Worm (Caenorhabditis elegans): ENCODE results near the gene lev-9.

lev-9 gene

DNA sequence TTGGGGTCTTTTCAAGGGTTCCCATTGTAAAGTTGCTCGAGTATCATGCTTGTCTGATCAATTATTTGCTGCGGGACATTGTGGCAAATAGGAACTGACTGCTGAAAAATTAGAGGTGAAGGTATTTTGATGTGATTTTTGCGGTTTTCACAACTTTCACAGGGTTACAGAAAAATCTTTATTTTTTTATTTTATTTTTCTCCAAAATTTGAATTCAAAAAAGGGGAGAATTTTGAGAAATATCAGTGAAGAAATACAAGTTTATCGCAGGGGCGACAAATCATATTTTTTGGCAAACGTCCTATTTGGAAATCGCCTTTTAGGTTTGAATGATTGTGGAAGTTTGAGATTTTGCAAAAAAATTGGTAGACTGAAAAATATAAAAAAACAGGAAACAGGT is at the start of gene lev-9:
Gene lev-9, minus strand, starts transcription at position 101 of the 400 bp plus-strand sequence.
- TF ChIP-seq aly-2 (tag; optimal IDR thresholded peaks at IDR 0.05), result no peak
- TF ChIP-seq vab-15 (tag; optimal IDR thresholded peaks at IDR 0.05), result no peak
- no peak for TF ChIP-seq nhr-12 (tag; optimal IDR thresholded peaks at IDR 0.05)
- no peak for TF ChIP-seq lir-3 (tag; optimal IDR thresholded peaks at IDR 0.05; ENCODE audit: poor library complexity)
- no peak for TF ChIP-seq unc-62 (GFP tag; optimal IDR thresholded peaks at IDR 0.05)
- TF ChIP-seq elt-3 (tag; optimal IDR thresholded peaks at IDR 0.05), result no peak
- TF ChIP-seq xbp-1 (tag; optimal IDR thresholded peaks at IDR 0.05), result no peak
- no peak for TF ChIP-seq mdl-1 (tag; optimal IDR thresholded peaks at IDR 0.05)
- no peak for TF ChIP-seq dpl-1 (GFP tag; optimal IDR thresholded peaks at IDR 0.05)
- TF ChIP-seq ces-1 (GFP tag; optimal IDR thresholded peaks at IDR 0.05), result no peak
- TF ChIP-seq lin-39 (tag; optimal IDR thresholded peaks at IDR 0.05), result no peak
- TF ChIP-seq lin-13 (GFP tag; optimal IDR thresholded peaks at IDR 0.05), result no peak
- no peak for TF ChIP-seq lsy-2 (tag; optimal IDR thresholded peaks at IDR 0.05)
- TF ChIP-seq F16B12.6 (tag; optimal IDR thresholded peaks at IDR 0.05), result no peak
- TF ChIP-seq nhr-47 (tag; optimal IDR thresholded peaks at IDR 0.05), result no peak
- TF ChIP-seq ceh-88 (GFP tag; IDR thresholded peaks at IDR 0.05), result no peak
- no peak for TF ChIP-seq unc-130 (tag; optimal IDR thresholded peaks at IDR 0.05)

DNA sequence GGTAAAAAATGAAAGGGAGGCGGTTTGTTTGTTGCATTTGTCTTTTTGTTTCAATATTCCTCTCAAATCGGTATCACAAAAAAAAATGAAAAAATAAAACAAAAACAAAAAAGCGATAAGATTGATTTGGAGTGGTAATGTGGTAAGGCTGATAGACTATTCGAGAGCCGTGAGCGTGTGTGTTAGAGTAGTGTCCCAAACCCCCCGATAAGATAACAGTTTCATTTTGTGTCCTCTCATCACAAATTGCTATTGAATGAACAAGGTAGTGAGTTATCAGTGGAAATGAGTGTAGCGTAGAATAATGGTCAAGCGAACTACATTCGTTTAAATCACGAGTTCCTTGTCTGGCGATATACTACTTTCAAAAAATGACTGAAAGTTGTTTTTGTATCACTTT is 46.9 kb upstream of the lev-9 start:
- TF ChIP-seq hpl-2 (GFP tag; optimal IDR thresholded peaks at IDR 0.05) (no peak), mep-1 (tag; optimal IDR thresholded peaks at IDR 0.05) (no peak), ces-1 (GFP tag; optimal IDR thresholded peaks at IDR 0.05) (no peak), ama-1 (optimal IDR thresholded peaks at IDR 0.05) (no peak), nhr-90 (tag; optimal IDR thresholded peaks at IDR 0.05; ENCODE audit: poor library complexity) (peak; percentile 38), nhr-20 (tag; optimal IDR thresholded peaks at IDR 0.05) (peak; percentile 41), mef-2 (tag; optimal IDR thresholded peaks at IDR 0.05) (no peak), blmp-1 (tag; optimal IDR thresholded peaks at IDR 0.05) (no peak), xbp-1 (tag; optimal IDR thresholded peaks at IDR 0.05) (no peak), nhr-71 (tag; optimal IDR thresholded peaks at IDR 0.05) (peak; percentile 15), elt-2 (tag; optimal IDR thresholded peaks at IDR 0.05) (peak; percentile 95), tlp-1 (tag; optimal IDR thresholded peaks at IDR 0.05) (peak; percentile 15), ztf-4 (tag; optimal IDR thresholded peaks at IDR 0.05) (no peak), efl-1 (optimal IDR thresholded peaks at IDR 0.05) (no peak), efl-1 (GFP tag; optimal IDR thresholded peaks at IDR 0.05 in 1 of 2) (peak in 1 of 2 experiments; percentile 38), tbx-2 (tag; optimal IDR thresholded peaks at IDR 0.05) (no peak), nhr-84 (tag; optimal IDR thresholded peaks at IDR 0.05) (no peak), lin-35 (GFP tag; optimal IDR thresholded peaks at IDR 0.05) (peak in 1 of 2 experiments; percentile 45), snu-23 (GFP tag; optimal IDR thresholded peaks at IDR 0.05) (no peak), pqm-1 (tag; optimal IDR thresholded peaks at IDR 0.05) (peak; percentile 20), ceh-8 (GFP tag; optimal IDR thresholded peaks at IDR 0.05) (no peak), mab-9 (GFP tag; IDR thresholded peaks at IDR 0.05) (no peak)

DNA sequence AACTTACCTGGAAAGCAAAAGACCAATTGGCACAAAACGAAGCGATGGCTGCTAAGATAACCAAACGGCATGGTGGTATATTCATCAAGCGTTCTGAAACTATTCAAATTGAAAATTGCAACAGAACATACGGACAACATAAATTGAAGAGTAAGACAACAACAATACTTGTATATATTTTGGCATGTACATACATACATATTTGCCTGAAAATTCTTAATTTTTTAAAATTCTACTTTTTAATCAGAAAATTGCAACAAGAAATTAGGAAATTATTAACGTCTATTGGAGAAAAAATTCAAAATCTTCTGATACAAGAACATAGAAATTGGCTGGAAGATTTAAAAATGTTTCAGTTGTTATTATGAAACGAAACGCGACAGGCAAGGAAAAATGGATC is 46.4 kb upstream of the lev-9 start, which contains the start of gene C03B1.13:
Gene C03B1.13, minus strand, starts transcription at position 101 of the 400 bp plus-strand sequence.
- TF ChIP-seq zip-4 (GFP tag; optimal IDR thresholded peaks at IDR 0.05), result no peak
- TF ChIP-seq efl-1 (optimal IDR thresholded peaks at IDR 0.05), result no peak
- TF ChIP-seq efl-1 (GFP tag; optimal IDR thresholded peaks at IDR 0.05 in 1 of 2), result no peak
- TF ChIP-seq ceh-63 (GFP tag; optimal IDR thresholded peaks at IDR 0.05), result no peak
- no peak for TF ChIP-seq tlp-1 (tag; optimal IDR thresholded peaks at IDR 0.05)
- TF ChIP-seq nhr-85 (tag), result no peak
- TF ChIP-seq vab-15 (tag; optimal IDR thresholded peaks at IDR 0.05), result no peak
- TF ChIP-seq snpc-4 (tag; optimal IDR thresholded peaks at IDR 0.05), result no peak
- TF ChIP-seq mef-2 (tag; optimal IDR thresholded peaks at IDR 0.05), result no peak
- TF ChIP-seq zag-1 (tag; optimal IDR thresholded peaks at IDR 0.05), result no peak
- TF ChIP-seq nhr-84 (tag; optimal IDR thresholded peaks at IDR 0.05), result no peak
- TF ChIP-seq nhr-12 (tag; optimal IDR thresholded peaks at IDR 0.05), result no peak
- no peak for TF ChIP-seq snu-23 (GFP tag; optimal IDR thresholded peaks at IDR 0.05)
- TF ChIP-seq xbp-1 (tag; optimal IDR thresholded peaks at IDR 0.05), result no peak

Data from whole organism, L1 larva.